Worm (Caenorhabditis elegans) whole organism, L1 larva: ENCODE measurements around the gene str-185.

Experiments used
- F16B12.6 ChIP-seq: fragments of 150-350 bp; optimal IDR thresholded peaks from 2 replicates; lab custom pipeline; 2014; ENCODE audit warnings: missing biosample characterization, missing genetic modification characterization
- Y116A8C.19 ChIP-seq: sonication (generic microtip); optimal IDR thresholded peaks from 2 replicates; lab custom pipeline; 2016; ENCODE audit warnings: missing compliant biosample characterization, missing genetic modification characterization, borderline replicate concordance
- ama-1 ChIP-seq: fragments of 150-350 bp; optimal IDR thresholded peaks from 2 replicates; lab custom pipeline; 2014
- blmp-1 ChIP-seq: fragments of 150-350 bp; optimal IDR thresholded peaks from 2 replicates; lab custom pipeline; 2014; ENCODE audit warnings: missing biosample characterization, missing genetic modification characterization
- ceh-8 ChIP-seq: fragments of 200-800 bp; sonication (Bioruptor generic); optimal IDR thresholded peaks from 2 replicates; lab custom pipeline; 2018; ENCODE audit warnings: mild to moderate bottlenecking, missing genetic modification characterization, moderate library complexity, missing compliant biosample characterization
- ceh-82 ChIP-seq, 3 experiments: fragments of 150-350 bp in 1 of 3; sonication (generic microtip) in 2 of 3; optimal IDR thresholded peaks; 2 replicates each; lab custom pipeline; 2014 to 2017; ENCODE audit warnings: missing biosample characterization in 3 of 3, missing genetic modification characterization in 3 of 3
- ceh-88 ChIP-seq: fragments of 200-800 bp; sonication (Bioruptor generic); IDR thresholded peaks from 2 replicates; pipeline ENCODE4 v1.3.6; 2022; ENCODE audit warnings: missing genetic modification characterization, missing compliant biosample characterization
- ces-1 ChIP-seq: fragments of 150-350 bp; optimal IDR thresholded peaks from 2 replicates; lab custom pipeline; 2014; ENCODE audit warnings: missing biosample characterization, missing genetic modification reagents, missing genetic modification characterization
- dpl-1 ChIP-seq, 3 experiments: fragments of 150-350 bp in 2 of 3; sonication (generic microtip) in 1 of 3; optimal IDR thresholded peaks; 2 replicates each; lab custom pipeline; 2014 to 2017; ENCODE audit warnings: missing biosample characterization in 3 of 3, missing genetic modification characterization in 3 of 3, missing genetic modification reagents in 3 of 3
- dsc-1 ChIP-seq: sonication (generic microtip); optimal IDR thresholded peaks from 2 replicates; lab custom pipeline; 2016; ENCODE audit warnings: mild to moderate bottlenecking, missing genetic modification characterization, missing compliant biosample characterization
- efl-1 ChIP-seq, 4 experiments: fragments of 150-350 bp; optimal IDR thresholded peaks in 3 of 4; peaks in 1 of 4; 1 replicate in 1 of 4; 2 replicates in 3 of 4; lab custom pipeline; 2014; ENCODE audit warnings: missing biosample characterization in 2 of 4, missing genetic modification characterization in 2 of 4, missing genetic modification reagents in 2 of 4
- elt-2 ChIP-seq: sonication (generic microtip); optimal IDR thresholded peaks from 2 replicates; lab custom pipeline; 2016; ENCODE audit warnings: missing genetic modification characterization, mild to moderate bottlenecking, inconsistent platforms, missing compliant biosample characterization, missing genetic modification reagents
- ets-5 ChIP-seq: fragments of 200-800 bp; sonication (Bioruptor generic); IDR thresholded peaks from 2 replicates; pipeline ENCODE4 v1.3.6; 2022; ENCODE audit warnings: missing genetic modification characterization, missing compliant biosample characterization
- fkh-8 ChIP-seq: sonication (generic microtip); optimal IDR thresholded peaks from 2 replicates; lab custom pipeline; 2016; ENCODE audit warnings: mild to moderate bottlenecking, missing genetic modification characterization, missing compliant biosample characterization
- fos-1 ChIP-seq: fragments of 150-350 bp; optimal IDR thresholded peaks from 2 replicates; lab custom pipeline; 2014; ENCODE audit warnings: missing biosample characterization, missing genetic modification characterization
- grh-1 ChIP-seq: fragments of 200-800 bp; sonication (Bioruptor generic); IDR thresholded peaks from 2 replicates; pipeline ENCODE4 v1.3.6; 2022; ENCODE audit warnings: missing genetic modification reagents, missing genetic modification characterization, missing compliant biosample characterization
- hlh-17 ChIP-seq: fragments of 200-800 bp; sonication (Bioruptor generic); optimal IDR thresholded peaks from 2 replicates; lab custom pipeline; 2018; ENCODE audit warnings: missing genetic modification characterization, mild to moderate bottlenecking, missing compliant biosample characterization, moderate library complexity, borderline replicate concordance
- hlh-4 ChIP-seq: sonication (generic microtip); optimal IDR thresholded peaks from 2 replicates; lab custom pipeline; 2016; ENCODE audit warnings: mild to moderate bottlenecking, missing genetic modification characterization, missing compliant biosample characterization
- hpl-2 ChIP-seq: fragments of 150-350 bp; optimal IDR thresholded peaks from 2 replicates; lab custom pipeline; 2014; ENCODE audit warnings: missing biosample characterization, missing genetic modification reagents, missing genetic modification characterization
- lin-14 ChIP-seq: fragments of 200-800 bp; sonication (Bioruptor generic); optimal IDR thresholded peaks from 2 replicates; lab custom pipeline; 2018; ENCODE audit warnings: mild to moderate bottlenecking, missing genetic modification characterization, moderate library complexity, missing compliant biosample characterization
- lin-15B ChIP-seq: fragments of 150-350 bp; sonication (generic microtip); optimal IDR thresholded peaks from 3 replicates; lab custom pipeline; 2014; ENCODE audit warnings: missing biosample characterization, missing genetic modification characterization
- lin-35 ChIP-seq, 2 experiments: fragments of 150-350 bp; optimal IDR thresholded peaks; 2 replicates each; lab custom pipeline; 2014; ENCODE audit warnings: missing biosample characterization in 2 of 2, missing genetic modification characterization in 2 of 2, missing genetic modification reagents in 2 of 2
- lin-39 ChIP-seq: fragments of 150-350 bp; optimal IDR thresholded peaks from 2 replicates; lab custom pipeline; 2014; ENCODE audit warnings: missing biosample characterization, missing genetic modification reagents, missing genetic modification characterization
- lir-3 ChIP-seq: sonication (generic microtip); optimal IDR thresholded peaks from 2 replicates; lab custom pipeline; 2016; ENCODE audit warnings: mild to moderate bottlenecking, missing genetic modification characterization, moderate library complexity, missing compliant biosample characterization; ENCODE audit not compliant: poor library complexity
- lsy-2 ChIP-seq, 2 experiments: fragments of 150-350 bp; optimal IDR thresholded peaks; 2 replicates each; lab custom pipeline; 2014; ENCODE audit warnings: missing biosample characterization in 2 of 2, missing genetic modification characterization in 2 of 2
- mab-9 ChIP-seq: fragments of 200-800 bp; sonication (Bioruptor generic); IDR thresholded peaks from 2 replicates; pipeline ENCODE4 v1.3.6; 2022; ENCODE audit warnings: missing genetic modification reagents, missing genetic modification characterization, missing compliant biosample characterization
- mef-2 ChIP-seq: fragments of 150-350 bp; optimal IDR thresholded peaks from 2 replicates; lab custom pipeline; 2014; ENCODE audit warnings: missing biosample characterization, missing genetic modification characterization
- mep-1 ChIP-seq: fragments of 150-350 bp; optimal IDR thresholded peaks from 2 replicates; lab custom pipeline; 2014; ENCODE audit warnings: missing biosample characterization, missing genetic modification characterization
- nhr-19 ChIP-seq: fragments of 200-800 bp; sonication (Bioruptor generic); conservative IDR thresholded peaks from 2 replicates; pipeline ENCODE4 v1.3.6; 2022; ENCODE audit warnings: missing genetic modification characterization, missing compliant biosample characterization
- nhr-20 ChIP-seq: sonication (generic microtip); optimal IDR thresholded peaks from 2 replicates; lab custom pipeline; 2016; ENCODE audit warnings: mild to moderate bottlenecking, missing genetic modification characterization, missing compliant biosample characterization
- nhr-237 ChIP-seq: fragments of 150-350 bp; optimal IDR thresholded peaks from 2 replicates; lab custom pipeline; 2014; ENCODE audit warnings: missing biosample characterization, missing genetic modification characterization
- nhr-71 ChIP-seq: sonication (generic microtip); optimal IDR thresholded peaks from 2 replicates; lab custom pipeline; 2016; ENCODE audit warnings: mild to moderate bottlenecking, missing genetic modification characterization, moderate library complexity, missing compliant biosample characterization
- nhr-76 ChIP-seq: sonication (generic microtip); optimal IDR thresholded peaks from 2 replicates; lab custom pipeline; 2017; ENCODE audit warnings: missing biosample characterization, missing genetic modification characterization
- nhr-90 ChIP-seq: sonication (generic microtip); optimal IDR thresholded peaks from 2 replicates; lab custom pipeline; 2016; ENCODE audit warnings: mild to moderate bottlenecking, missing genetic modification characterization, missing compliant biosample characterization; ENCODE audit not compliant: poor library complexity
- pag-3 ChIP-seq: sonication (generic microtip); optimal IDR thresholded peaks from 2 replicates; lab custom pipeline; 2017; ENCODE audit warnings: missing genetic modification characterization, mild to moderate bottlenecking, missing compliant biosample characterization, antibody characterized with exemption, borderline replicate concordance; ENCODE audit not compliant: insufficient read depth
- pax-3 ChIP-seq: fragments of 200-800 bp; sonication (Bioruptor generic); optimal IDR thresholded peaks from 2 replicates; lab custom pipeline; 2018; ENCODE audit warnings: mild to moderate bottlenecking, missing genetic modification characterization, moderate library complexity, missing compliant biosample characterization
- rnt-1 ChIP-seq: sonication (generic microtip); optimal IDR thresholded peaks from 2 replicates; lab custom pipeline; 2016; ENCODE audit warnings: mild to moderate bottlenecking, missing genetic modification characterization, moderate library complexity, missing compliant biosample characterization
- snpc-4 ChIP-seq: fragments of 150-350 bp; optimal IDR thresholded peaks from 2 replicates; lab custom pipeline; 2014; ENCODE audit warnings: missing biosample characterization, missing genetic modification characterization
- snu-23 ChIP-seq: sonication (generic microtip); optimal IDR thresholded peaks from 2 replicates; lab custom pipeline; 2016; ENCODE audit warnings: missing genetic modification characterization, missing compliant biosample characterization
- sox-4 ChIP-seq: sonication (generic microtip); optimal IDR thresholded peaks from 2 replicates; lab custom pipeline; 2016; ENCODE audit warnings: missing genetic modification characterization, missing compliant biosample characterization
- tlp-1 ChIP-seq: fragments of 150-350 bp; optimal IDR thresholded peaks from 2 replicates; lab custom pipeline; 2014; ENCODE audit warnings: missing biosample characterization, missing genetic modification characterization
- unc-130 ChIP-seq: fragments of 150-350 bp; optimal IDR thresholded peaks from 2 replicates; lab custom pipeline; 2017; ENCODE audit warnings: missing biosample characterization, missing genetic modification characterization, inconsistent platforms
- unc-30 ChIP-seq: sonication (generic microtip); optimal IDR thresholded peaks from 2 replicates; lab custom pipeline; 2017; ENCODE audit warnings: missing biosample characterization, missing genetic modification characterization
- unc-86 ChIP-seq: sonication (generic microtip); optimal IDR thresholded peaks from 2 replicates; lab custom pipeline; 2016; ENCODE audit warnings: missing genetic modification characterization, missing compliant biosample characterization
- vab-15 ChIP-seq: sonication (generic microtip); optimal IDR thresholded peaks from 2 replicates; lab custom pipeline; 2017; ENCODE audit warnings: missing genotype, mild to moderate bottlenecking, missing genetic modification characterization, missing compliant biosample characterization
- xbp-1 ChIP-seq: sonication (generic microtip); optimal IDR thresholded peaks from 2 replicates; lab custom pipeline; 2016; ENCODE audit warnings: missing genetic modification characterization, missing compliant biosample characterization
- zip-4 ChIP-seq: fragments of 200-800 bp; sonication (Bioruptor generic); optimal IDR thresholded peaks from 2 replicates; lab custom pipeline; 2018; ENCODE audit warnings: mild to moderate bottlenecking, missing genetic modification characterization, moderate library complexity, missing compliant biosample characterization
- ztf-4 ChIP-seq: fragments of 150-350 bp; optimal IDR thresholded peaks from 2 replicates; lab custom pipeline; 2014; ENCODE audit warnings: missing biosample characterization, missing genetic modification characterization

Gene str-185

DNA sequence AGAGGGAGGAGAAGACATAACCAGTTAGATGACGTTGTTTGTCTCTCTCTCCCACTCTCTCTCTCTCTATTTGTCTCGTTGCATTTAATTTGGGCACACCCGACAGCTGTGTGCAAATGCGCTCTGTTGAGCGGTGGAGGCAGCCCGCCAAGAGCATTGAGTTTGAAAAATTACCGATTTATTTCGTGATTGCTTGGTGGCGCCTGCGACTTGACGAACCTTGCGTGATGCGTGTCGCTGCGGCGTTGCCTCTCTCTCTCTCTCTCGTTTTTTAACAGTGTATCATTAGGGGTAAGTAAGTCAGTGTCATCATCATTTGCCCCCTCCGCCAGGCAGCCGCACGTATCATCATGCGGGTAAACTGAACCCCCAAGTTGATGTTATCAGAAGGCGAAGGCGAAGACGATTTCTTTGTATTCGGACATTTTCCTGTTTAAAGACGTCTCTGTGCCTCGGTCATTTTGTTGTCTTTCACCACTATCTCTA is 23.7 kb downstream of the str-185 start (continued):
- TF ChIP-seq xbp-1 (tag; lab: Kevin White, UChicago) = peak; percentile 78
- 0 out of 2 replicates have a peak, but pooled peaks have one; percentile 45 for TF ChIP-seq mab-9 (GFP tag; lab: Robert Waterston, UW)
- TF ChIP-seq lin-14 (GFP tag; lab: Kevin White, UChicago) = peak; percentile 92
- peak; percentile 71 to 82 for TF ChIP-seq efl-1 (optimal IDR thresholded peaks at IDR 0.05; lab: Kevin White, UChicago)
- TF ChIP-seq efl-1 (GFP tag; optimal IDR thresholded peaks at IDR 0.05 in 1 of 2; lab: Kevin White, UChicago) = peak; percentile 76 to 97
- peak; percentile 64 for TF ChIP-seq elt-2 (tag; lab: Kevin White, UChicago)
- no peak for TF ChIP-seq zip-4 (GFP tag; lab: Kevin White, UChicago)
- TF ChIP-seq Y116A8C.19 (tag; lab: Kevin White, UChicago) = no peak
- no peak for TF ChIP-seq tlp-1 (tag; lab: Kevin White, UChicago)
- peak; percentile 75 for TF ChIP-seq nhr-20 (tag; lab: Kevin White, UChicago)
- TF ChIP-seq fkh-8 (tag; lab: Kevin White, UChicago) = peak; percentile 83
- peak; percentile 77 for TF ChIP-seq snu-23
- TF ChIP-seq hpl-2 (GFP tag; lab: Kevin White, UChicago) = no peak
- no peak for TF ChIP-seq nhr-237 (tag; lab: Kevin White, UChicago)
- TF ChIP-seq grh-1 (GFP tag; lab: Robert Waterston, UW) = peak; percentile 66; the same call in 1 of the 2 replicates
- peak; percentile 81 for TF ChIP-seq unc-130 (tag; lab: Kevin White, UChicago)
- peak; percentile 63 for TF ChIP-seq vab-15
- no peak for TF ChIP-seq hlh-4 (tag; lab: Kevin White, UChicago)
- peak; percentile 41 for TF ChIP-seq sox-4
- peak; percentile 16 to 77 (median 61) for TF ChIP-seq ceh-82 (tag; optimal IDR thresholded peaks at IDR 0.05; lab: Kevin White, UChicago)
- peak; percentile 62 for TF ChIP-seq unc-86
- no peak for TF ChIP-seq lin-39 (tag; lab: Kevin White, UChicago)
- TF ChIP-seq fos-1 = peak; percentile 54
- peak; percentile 66 to 79 (median 69) for TF ChIP-seq dpl-1 (GFP tag; optimal IDR thresholded peaks at IDR 0.05; lab: Kevin White, UChicago)
- TF ChIP-seq lin-15B = peak; percentile 73
- peak; percentile 47 to 79 for TF ChIP-seq lsy-2 (tag; optimal IDR thresholded peaks at IDR 0.05; lab: Kevin White, UChicago)
- TF ChIP-seq lir-3 (tag; lab: Kevin White, UChicago) = peak; percentile 41
- no peak for TF ChIP-seq ces-1 (GFP tag; lab: Kevin White, UChicago)
- TF ChIP-seq nhr-19 (GFP tag; lab: Robert Waterston, UW) = peak; percentile 55
- TF ChIP-seq blmp-1 (tag; lab: Kevin White, UChicago) = peak; percentile 38
- TF ChIP-seq nhr-90 (tag; lab: Kevin White, UChicago) = peak; percentile 42
- TF ChIP-seq pax-3 (tag; lab: Kevin White, UChicago) = no peak
- TF ChIP-seq nhr-71 = peak; percentile 87
- no peak for TF ChIP-seq ets-5 (GFP tag; lab: Robert Waterston, UW)
- TF ChIP-seq F16B12.6 (tag; lab: Kevin White, UChicago) = peak; percentile 44
- no peak for TF ChIP-seq hlh-17 (GFP tag; lab: Kevin White, UChicago)

DNA sequence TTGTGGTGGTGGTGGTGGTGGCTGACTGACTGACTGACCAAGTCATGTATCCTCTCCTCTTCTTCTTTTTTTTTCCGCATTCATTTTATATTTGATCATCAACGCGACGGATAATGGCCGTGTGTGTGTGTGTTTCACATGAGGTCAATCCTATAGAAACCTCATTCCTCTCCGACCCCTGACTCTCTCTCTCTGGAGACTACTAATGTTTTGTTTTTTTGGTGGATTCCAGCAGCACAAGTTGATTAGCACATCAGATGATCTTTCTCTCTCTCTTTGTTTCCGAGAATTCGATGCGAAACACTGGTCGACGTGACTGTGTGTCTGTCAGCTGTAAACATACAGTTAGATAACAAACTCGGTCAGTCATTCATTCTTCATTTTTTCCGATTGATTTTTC is 24.7 kb downstream of the str-185 start, which contains the start of gene Y24D9A.7:
Gene Y24D9A.7, minus strand, starts transcription at position 46 of the 400 bp plus-strand sequence.
- TF ChIP-seq rnt-1 (tag; lab: Kevin White, UChicago) = peak; percentile 8
- peak; percentile 55 for TF ChIP-seq ztf-4 (tag; lab: Kevin White, UChicago)
- TF ChIP-seq lin-39 (tag; lab: Kevin White, UChicago) = no peak
- TF ChIP-seq ceh-8 = no peak
- TF ChIP-seq zip-4 (GFP tag; lab: Kevin White, UChicago) = no peak
- TF ChIP-seq nhr-76 (tag; lab: Kevin White, UChicago) = no peak
- peak; percentile 22 for TF ChIP-seq nhr-20 (tag; lab: Kevin White, UChicago)
- no peak for TF ChIP-seq ceh-88 (GFP tag; lab: Robert Waterston, UW)
- no peak for TF ChIP-seq snpc-4 (tag; lab: Kevin White, UChicago)
- peak; percentile 21 for TF ChIP-seq mep-1 (tag; lab: Kevin White, UChicago)
- no peak for TF ChIP-seq unc-30 (tag; lab: Kevin White, UChicago)
- TF ChIP-seq pag-3 (tag; lab: Kevin White, UChicago) = no peak
- peak in 2 of 3 experiments; percentile 7 to 12 for TF ChIP-seq dpl-1 (GFP tag; optimal IDR thresholded peaks at IDR 0.05; lab: Kevin White, UChicago)
- peak; percentile 10 for TF ChIP-seq blmp-1 (tag; lab: Kevin White, UChicago)
- TF ChIP-seq dsc-1 (tag; lab: Kevin White, UChicago) = peak; percentile 19
- peak in 1 of 2 experiments; percentile 43 for TF ChIP-seq lin-35 (GFP tag; optimal IDR thresholded peaks at IDR 0.05; lab: Kevin White, UChicago)
- peak; percentile 61 for TF ChIP-seq nhr-71
- peak; percentile 27 for TF ChIP-seq snu-23
- peak; percentile 46 for TF ChIP-seq unc-130 (tag; lab: Kevin White, UChicago)
- peak; percentile 57 for TF ChIP-seq lin-14 (GFP tag; lab: Kevin White, UChicago)
- peak in 1 of 2 experiments; percentile 3 for TF ChIP-seq lsy-2 (tag; optimal IDR thresholded peaks at IDR 0.05; lab: Kevin White, UChicago)
- no peak for TF ChIP-seq ama-1 (lab: Kevin White, UChicago)
- no peak for TF ChIP-seq mef-2
- TF ChIP-seq efl-1 (optimal IDR thresholded peaks at IDR 0.05; lab: Kevin White, UChicago) = no peak
- peak in 1 of 2 experiments; percentile 92 for TF ChIP-seq efl-1 (GFP tag; optimal IDR thresholded peaks at IDR 0.05 in 1 of 2; lab: Kevin White, UChicago)
